Fruit fly (Drosophila melanogaster) whole organism, adult: ENCODE measurements around the gene CG3473.

Experiments
- CG12768 ChIP-seq: fragments of 200-800 bp; sonication (Bioruptor generic); optimal IDR thresholded peaks from 2 replicates; lab custom pipeline; 2017; ENCODE audit warnings: missing biosample characterization, missing genetic modification characterization, mild to moderate bottlenecking, moderate library complexity, missing genetic modification reagents
- CG14711 ChIP-seq: fragments of 200-800 bp; sonication (Bioruptor generic); optimal IDR thresholded peaks from 2 replicates; lab custom pipeline; 2018; ENCODE audit warnings: missing biosample characterization, mild to moderate bottlenecking, missing genetic modification characterization, moderate library complexity
- CG5204 ChIP-seq: fragments of 200-800 bp; sonication (Bioruptor generic); optimal IDR thresholded peaks from 2 replicates; lab custom pipeline; 2016; ENCODE audit warnings: missing biosample characterization, missing genetic modification characterization
- CG7045 ChIP-seq: fragments of 200-800 bp; sonication (Bioruptor generic); optimal IDR thresholded peaks from 2 replicates; lab custom pipeline; 2017; ENCODE audit warnings: missing biosample characterization, mild to moderate bottlenecking, missing genetic modification characterization
- Clk ChIP-seq: fragments of 200-800 bp; sonication (Bioruptor generic); optimal IDR thresholded peaks from 2 replicates; lab custom pipeline; 2017; ENCODE audit warnings: missing biosample characterization, missing genetic modification characterization
- Hr96 ChIP-seq: fragments of 200-800 bp; sonication (Bioruptor generic); optimal IDR thresholded peaks from 2 replicates; lab custom pipeline; 2016; ENCODE audit warnings: missing biosample characterization, missing genetic modification characterization
- bab1 ChIP-seq: fragments of 200-800 bp; sonication (Bioruptor generic); optimal IDR thresholded peaks from 3 replicates; lab custom pipeline; 2019; ENCODE audit warnings: missing biosample characterization, mild to moderate bottlenecking, missing genetic modification characterization, moderate library complexity
- cnc ChIP-seq, 2 experiments: fragments of >200 bp; optimal IDR thresholded peaks; 2 replicates each; lab custom pipeline; 2017
- kay ChIP-seq: fragments of 200-800 bp; sonication (Bioruptor generic); peaks from one replicate; lab custom pipeline; 2016; ENCODE audit warnings: missing biosample characterization, missing genetic modification characterization, borderline replicate concordance
- ovo ChIP-seq: fragments of 200-800 bp; sonication (Bioruptor generic); optimal IDR thresholded peaks from 2 replicates; lab custom pipeline; 2016; ENCODE audit warnings: missing biosample characterization, missing genetic modification characterization
- tj ChIP-seq: fragments of 200-800 bp; sonication (Bioruptor generic); optimal IDR thresholded peaks from 3 replicates; lab custom pipeline; 2017; ENCODE audit warnings: missing biosample characterization, mild to moderate bottlenecking, missing genetic modification characterization, moderate library complexity

- TF ChIP-seq CG5204 (GFP tag; lab: Kevin White, UChicago) (no peak), Hr96 (GFP tag; lab: Kevin White, UChicago) (no peak), CG14711 (no peak), kay (GFP tag; lab: Kevin White, UChicago) (no peak), Clk (GFP tag; lab: Kevin White, UChicago) (no peak), bab1 (GFP tag; lab: Kevin White, UChicago) (no peak), ovo (GFP tag; lab: Kevin White, UChicago) (no peak), CG7045 (GFP tag; lab: Kevin White, UChicago) (no peak), tj (GFP tag; lab: Kevin White, UChicago) (no peak), CG12768 (GFP tag; lab: Kevin White, UChicago) (no peak), cnc (optimal IDR thresholded peaks at IDR 0.05; lab: Kevin White, UChicago) (no peak)
These were observed 24.6 kb downstream of the CG3473 start for dm6 chr2L:14538853-14539358.
